Fruit fly (Drosophila melanogaster) ovary, adult (tissue): ENCODE data around the gene norpA.

Experiments
- CG17801 ChIP-seq: fragments of 200-800 bp; optimal IDR thresholded peaks from 2 replicates; lab custom pipeline; 2019; ENCODE audit warnings: missing biosample characterization, mild to moderate bottlenecking, missing genetic modification characterization, moderate library complexity; ENCODE audit not compliant: partially characterized antibody

Gene norpA

dm6 chrX:4329809-4330208, 7.4 kb downstream of the norpA start:
- no peak for TF ChIP-seq CG17801 (GFP tag; lab: Kevin White, UChicago)

dm6 chrX:4358515-4358914, 36.1 kb downstream of the norpA start:
- TF ChIP-seq CG17801 (GFP tag; lab: Kevin White, UChicago) = no peak

- no peak for TF ChIP-seq CG17801 (GFP tag; lab: Kevin White, UChicago)
Measured at dm6 chrX:4366196-4366595, 43.8 kb downstream of the norpA start, which contains the start of gene CG3626. Gene CG3626, plus strand, starts transcription at chrX:4366417.

dm6 chrX:4375574-4375973, 53.1 kb downstream of the norpA start:
- no peak for TF ChIP-seq CG17801 (GFP tag; lab: Kevin White, UChicago)

dm6 chrX:4380381-4380780, 58.0 kb downstream of the norpA start:
- TF ChIP-seq CG17801 (GFP tag; lab: Kevin White, UChicago) = no peak

dm6 chrX:4381113-4381512, 58.7 kb downstream of the norpA start:
- TF ChIP-seq CG17801 (GFP tag; lab: Kevin White, UChicago) = no peak

- no peak for TF ChIP-seq CG17801 (GFP tag; lab: Kevin White, UChicago)
Measured at dm6 chrX:4391326-4391761, 68.9 kb downstream of the norpA start.

dm6 chrX:4399700-4400099, 77.3 kb downstream of the norpA start:
- TF ChIP-seq CG17801 (GFP tag; lab: Kevin White, UChicago) = no peak

- no peak for TF ChIP-seq CG17801 (GFP tag; lab: Kevin White, UChicago)
Measured at dm6 chrX:4401540-4402138, 79.2 kb downstream of the norpA start.

dm6 chrX:4411405-4411993, 89.1 kb downstream of the norpA start:
- TF ChIP-seq CG17801 (GFP tag; lab: Kevin White, UChicago) = no peak

dm6 chrX:4412546-4412945, 90.1 kb downstream of the norpA start, which contains the start of gene bi:
Gene bi, plus strand, starts transcription at chrX:4412856.
- no peak for TF ChIP-seq CG17801 (GFP tag; lab: Kevin White, UChicago)

dm6 chrX:4413146-4413545, 90.7 kb downstream of the norpA start:
- no peak for TF ChIP-seq CG17801 (GFP tag; lab: Kevin White, UChicago)
